Fruit fly (Drosophila melanogaster) whole organism, embryonic: ENCODE results near the gene CG5934.
A peak's percentile ranks its signal among the peaks of the same experiment; 100 is the strongest.

ENCODE experiments used
- Abd-B ChIP-seq: fragments of 200-800 bp; sonication (Bioruptor generic); optimal IDR thresholded peaks from 2 replicates; lab custom pipeline; 2018; ENCODE audit warnings: missing biosample characterization, mild to moderate bottlenecking, missing genetic modification characterization, moderate library complexity
- Aef1 ChIP-seq: fragments of 200-800 bp; sonication (Bioruptor generic); IDR thresholded peaks from 3 replicates; pipeline ENCODE4 v1.3.6; 2022; ENCODE audit warnings: missing biosample characterization, missing genetic modification characterization
- Atf3 ChIP-seq: fragments of 200-800 bp; sonication (Bioruptor generic); optimal IDR thresholded peaks from 3 replicates; lab custom pipeline; 2016; ENCODE audit warnings: missing biosample characterization, missing genetic modification characterization
- CG10959 ChIP-seq: fragments of 200-800 bp; sonication (Bioruptor generic); IDR thresholded peaks from 2 replicates; pipeline ENCODE4 v1.3.6; 2022; ENCODE audit warnings: missing biosample characterization, missing genetic modification characterization
- CG12219 ChIP-seq: fragments of 200-800 bp; sonication (Bioruptor generic); optimal IDR thresholded peaks from 3 replicates; lab custom pipeline; 2018; ENCODE audit warnings: missing biosample characterization, mild to moderate bottlenecking, missing genetic modification characterization
- CG13775 ChIP-seq: fragments of 200-800 bp; sonication (Bioruptor generic); optimal IDR thresholded peaks from 3 replicates; lab custom pipeline; 2017; ENCODE audit warnings: missing biosample characterization, mild to moderate bottlenecking, missing genetic modification characterization
- CG15479 ChIP-seq: fragments of 200-800 bp; sonication (Bioruptor generic); optimal IDR thresholded peaks from 3 replicates; lab custom pipeline; 2019; ENCODE audit warnings: missing biosample characterization, mild to moderate bottlenecking, missing genetic modification characterization, moderate library complexity
- CG1647 ChIP-seq: fragments of 200-800 bp; sonication (Bioruptor generic); optimal IDR thresholded peaks from 3 replicates; lab custom pipeline; 2016; ENCODE audit warnings: missing biosample characterization, missing genetic modification characterization
- CG16779 ChIP-seq: fragments of 200-800 bp; sonication (Bioruptor generic); IDR thresholded peaks from 2 replicates; pipeline ENCODE4 v1.3.6; 2022; ENCODE audit warnings: missing biosample characterization, missing genetic modification characterization
- CG17361 ChIP-seq: fragments of 200-800 bp; sonication (Bioruptor generic); IDR thresholded peaks from 3 replicates; pipeline ENCODE4 v1.3.6; 2022; ENCODE audit warnings: missing biosample characterization, missing genetic modification characterization
- CG4617 ChIP-seq: fragments of 200-800 bp; sonication (Bioruptor generic); optimal IDR thresholded peaks from 3 replicates; lab custom pipeline; 2016; ENCODE audit warnings: missing biosample characterization, missing genetic modification characterization, borderline replicate concordance
- CG6813 ChIP-seq: fragments of 200-800 bp; sonication (Bioruptor generic); optimal IDR thresholded peaks from 2 replicates; lab custom pipeline; 2017; ENCODE audit warnings: missing biosample characterization, missing genetic modification characterization, mild to moderate bottlenecking, moderate library complexity, missing genetic modification reagents
- CG7556 ChIP-seq: fragments of 200-800 bp; sonication (Bioruptor generic); optimal IDR thresholded peaks from 2 replicates; lab custom pipeline; 2017; ENCODE audit warnings: missing biosample characterization, mild to moderate bottlenecking, missing genetic modification characterization
- CG7963 ChIP-seq: fragments of 200-800 bp; sonication (Bioruptor generic); IDR thresholded peaks from 3 replicates; pipeline ENCODE4 v1.3.6; 2022; ENCODE audit warnings: missing biosample characterization, missing genetic modification characterization; ENCODE audit not compliant: partially characterized antibody
- CG9215 ChIP-seq: fragments of 200-800 bp; sonication (Bioruptor generic); IDR thresholded peaks from 2 replicates; pipeline ENCODE4 v1.3.6; 2022; ENCODE audit warnings: missing biosample characterization, missing genetic modification characterization
- CG9437 ChIP-seq: fragments of 200-800 bp; sonication (Bioruptor generic); optimal IDR thresholded peaks from 2 replicates; lab custom pipeline; 2018; ENCODE audit warnings: missing biosample characterization, mild to moderate bottlenecking, missing genetic modification characterization
- Camta ChIP-seq: fragments of 200-800 bp; sonication (Bioruptor generic); optimal IDR thresholded peaks from 2 replicates; lab custom pipeline; 2016; ENCODE audit warnings: missing biosample characterization, missing genetic modification characterization
- Dek ChIP-seq: fragments of 200-800 bp; sonication (Bioruptor generic); optimal IDR thresholded peaks from 3 replicates; lab custom pipeline; 2019; ENCODE audit warnings: missing biosample characterization, mild to moderate bottlenecking, missing genetic modification characterization, moderate library complexity
- Dip2 ChIP-seq: fragments of 200-800 bp; sonication (Bioruptor generic); IDR thresholded peaks from 2 replicates; pipeline ENCODE4 v1.3.6; 2022; ENCODE audit warnings: missing biosample characterization, missing genetic modification characterization
- Dp ChIP-seq: fragments of 200-800 bp; sonication (Bioruptor generic); optimal IDR thresholded peaks from 2 replicates; lab custom pipeline; 2018; ENCODE audit warnings: missing biosample characterization, mild to moderate bottlenecking, missing genetic modification characterization, moderate library complexity
- Elba2 ChIP-seq: fragments of 200-800 bp; sonication (Bioruptor generic); optimal IDR thresholded peaks from 3 replicates; lab custom pipeline; 2016; ENCODE audit warnings: missing biosample characterization, missing genetic modification characterization
- Fer3 ChIP-seq: fragments of 200-800 bp; sonication (Bioruptor generic); optimal IDR thresholded peaks from 2 replicates; lab custom pipeline; 2018; ENCODE audit warnings: missing biosample characterization, mild to moderate bottlenecking, missing genetic modification characterization, moderate library complexity
- Gsc ChIP-seq: fragments of 200-800 bp; sonication (Bioruptor generic); IDR thresholded peaks from 2 replicates; pipeline ENCODE4 v1.3.6; 2022; ENCODE audit warnings: missing biosample characterization, missing genetic modification characterization
- HLH3B ChIP-seq: fragments of 200-800 bp; sonication (Bioruptor generic); IDR thresholded peaks from 2 replicates; pipeline ENCODE4 v1.3.6; 2022; ENCODE audit warnings: missing biosample characterization, missing genetic modification characterization
- HLH54F ChIP-seq: fragments of 200-800 bp; sonication (Bioruptor generic); optimal IDR thresholded peaks from 3 replicates; lab custom pipeline; 2016; ENCODE audit warnings: missing biosample characterization, missing genetic modification characterization
- Max ChIP-seq: fragments of 200-800 bp; sonication (Bioruptor generic); optimal IDR thresholded peaks from 2 replicates; lab custom pipeline; 2016; ENCODE audit warnings: missing biosample characterization, mild to moderate bottlenecking, missing genetic modification characterization
- Meics ChIP-seq: fragments of 200-800 bp; sonication (Bioruptor generic); optimal IDR thresholded peaks from 2 replicates; lab custom pipeline; 2017; ENCODE audit warnings: missing biosample characterization, mild to moderate bottlenecking, missing genetic modification characterization
- Myb ChIP-seq: fragments of 200-800 bp; sonication (Bioruptor generic); optimal IDR thresholded peaks from 2 replicates; lab custom pipeline; 2016; ENCODE audit warnings: missing biosample characterization, missing genetic modification characterization
- NC2β ChIP-seq: fragments of 200-800 bp; sonication (Bioruptor generic); optimal IDR thresholded peaks from 2 replicates; lab custom pipeline; 2016; ENCODE audit warnings: missing biosample characterization, missing genetic modification characterization
- Nf-YC ChIP-seq: fragments of 200-800 bp; optimal IDR thresholded peaks from 3 replicates; lab custom pipeline; 2019; ENCODE audit warnings: missing biosample characterization, mild to moderate bottlenecking, missing genetic modification characterization, moderate library complexity
- Opbp ChIP-seq: fragments of 200-800 bp; sonication (Bioruptor generic); IDR thresholded peaks from 3 replicates; pipeline ENCODE4 v1.3.6; 2022; ENCODE audit warnings: missing biosample characterization, missing genetic modification characterization; ENCODE audit not compliant: partially characterized antibody
- Rx ChIP-seq: fragments of 200-800 bp; sonication (Bioruptor generic); IDR thresholded peaks from 2 replicates; pipeline ENCODE4 v1.3.6; 2022; ENCODE audit warnings: missing biosample characterization, missing genetic modification characterization
- Usf ChIP-seq: fragments of 200-800 bp; sonication (Bioruptor generic); optimal IDR thresholded peaks from 2 replicates; lab custom pipeline; 2017; ENCODE audit warnings: missing genotype, missing biosample characterization, missing genetic modification characterization
- bab2 ChIP-seq: fragments of 200-800 bp; sonication (Bioruptor generic); optimal IDR thresholded peaks from 2 replicates; lab custom pipeline; 2016; ENCODE audit warnings: missing biosample characterization, missing genetic modification characterization
- bowl ChIP-seq: fragments of 200-800 bp; sonication (Bioruptor generic); IDR thresholded peaks from 2 replicates; pipeline ENCODE4 v1.3.6; 2022; ENCODE audit warnings: missing biosample characterization, missing genetic modification characterization
- cad ChIP-seq: fragments of >200 bp; optimal IDR thresholded peaks from 2 replicates; lab custom pipeline; 2017; ENCODE audit warnings: missing biosample characterization, missing genetic modification characterization
- croc ChIP-seq: fragments of 200-800 bp; sonication (Bioruptor generic); conservative IDR thresholded peaks from 3 replicates; pipeline ENCODE4 v1.3.6; 2022; ENCODE audit warnings: missing biosample characterization, missing genetic modification characterization
- ems ChIP-seq: fragments of 200-800 bp; sonication (Bioruptor generic); optimal IDR thresholded peaks from 3 replicates; lab custom pipeline; 2016; ENCODE audit warnings: missing biosample characterization, missing genetic modification characterization
- fd64A ChIP-seq: fragments of 200-800 bp; sonication (Bioruptor generic); optimal IDR thresholded peaks from 3 replicates; lab custom pipeline; 2018; ENCODE audit warnings: missing biosample characterization, mild to moderate bottlenecking, missing genetic modification characterization
- hb ChIP-seq: fragments of 200-800 bp; sonication (Bioruptor generic); IDR thresholded peaks from 3 replicates; pipeline ENCODE4 v1.3.6; 2022; ENCODE audit warnings: missing biosample characterization, missing genetic modification characterization; ENCODE audit not compliant: partially characterized antibody
- hbn ChIP-seq: fragments of 200-800 bp; sonication (Bioruptor generic); IDR thresholded peaks from 2 replicates; pipeline ENCODE4 v1.3.6; 2022; ENCODE audit warnings: missing biosample characterization, missing genetic modification characterization; ENCODE audit not compliant: partially characterized antibody
- hth ChIP-seq: fragments of >200 bp; optimal IDR thresholded peaks from 2 replicates; lab custom pipeline; 2017; ENCODE audit warnings: inconsistent platforms
- pum ChIP-seq: fragments of 200-800 bp; sonication (Bioruptor generic); optimal IDR thresholded peaks from 2 replicates; lab custom pipeline; 2016; ENCODE audit warnings: missing biosample characterization, missing genetic modification characterization
- sc ChIP-seq, 3 experiments: fragments of >200 bp in 2 of 3; fragments of 200-800 bp in 1 of 3; sonication (Bioruptor generic) in 1 of 3; optimal IDR thresholded peaks; 2 replicates in 2 of 3; 3 replicates in 1 of 3; lab custom pipeline; 2017; ENCODE audit warnings: mild to moderate bottlenecking in 1 of 3, missing biosample characterization in 1 of 3, missing genetic modification characterization in 1 of 3, missing genetic modification reagents in 1 of 3
- sens ChIP-seq: fragments of 200-800 bp; sonication (Bioruptor generic); peaks from one replicate; lab custom pipeline; 2016; ENCODE audit warnings: missing biosample characterization, missing genetic modification characterization
- twi ChIP-seq: fragments of 200-800 bp; optimal IDR thresholded peaks from 2 replicates; lab custom pipeline; 2019; ENCODE audit warnings: missing biosample characterization, mild to moderate bottlenecking, missing genetic modification characterization, moderate library complexity
- vfl ChIP-seq: fragments of 200-800 bp; sonication (Bioruptor generic); optimal IDR thresholded peaks from 2 replicates; lab custom pipeline; 2016; ENCODE audit warnings: missing biosample characterization, missing genetic modification characterization
- vnd ChIP-seq: fragments of 200-800 bp; sonication (Bioruptor generic); IDR thresholded peaks from 3 replicates; pipeline ENCODE4 v1.3.6; 2022; ENCODE audit warnings: missing biosample characterization, missing genetic modification characterization; ENCODE audit not compliant: partially characterized antibody

Gene CG5934

DNA sequence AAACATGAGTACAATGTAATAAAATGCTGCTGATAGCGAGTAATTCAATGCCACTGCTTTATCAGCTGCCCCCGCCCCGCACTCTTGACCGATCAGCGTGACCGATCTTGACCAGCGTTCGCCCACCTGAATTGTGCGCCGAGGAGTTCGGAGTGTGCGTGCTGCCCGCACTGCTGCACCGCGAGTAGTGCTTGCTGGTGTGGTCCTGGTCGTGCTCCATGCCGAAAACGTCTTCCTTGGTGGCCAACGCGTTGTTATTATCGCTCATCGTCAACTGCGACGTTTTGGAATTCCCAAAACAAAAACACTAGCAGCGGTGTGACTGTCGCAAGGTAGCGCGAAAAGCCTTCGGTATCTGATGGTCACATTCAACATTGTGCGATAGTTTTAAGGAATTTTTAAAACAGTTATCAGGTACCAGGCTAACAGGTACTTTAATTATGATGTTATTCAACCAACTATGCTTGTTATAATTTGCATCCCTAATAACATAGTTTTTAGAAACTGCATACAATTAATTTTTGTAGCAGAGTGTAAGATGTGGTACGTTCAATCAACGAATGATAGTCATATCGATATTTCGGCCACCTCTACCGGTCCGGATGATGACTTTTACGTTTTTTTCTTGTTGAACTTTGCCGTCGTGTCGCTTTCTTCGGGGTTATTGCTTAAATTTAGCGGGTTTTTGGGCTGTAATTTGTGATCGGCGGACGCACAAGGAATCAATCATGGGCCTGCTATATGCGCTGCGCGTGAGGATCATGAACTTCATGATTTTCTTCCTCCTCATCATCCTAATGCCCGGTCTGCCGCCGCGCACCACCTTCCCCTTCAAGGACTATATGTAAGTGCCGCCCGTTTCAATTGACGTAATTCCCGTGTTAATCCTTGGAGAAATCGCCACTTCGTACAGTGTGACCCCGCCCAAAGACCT lies 15.0 kb downstream of the CG5934 start, which contains the start of the genes bigmax and Hmu:
Gene bigmax, minus strand, starts transcription at position 325 of the 934 bp plus-strand sequence.
Gene Hmu, plus strand, starts transcription at position 568 of the 934 bp plus-strand sequence.
- 0 out of 2 replicates have a peak, but pooled peaks have one; percentile 20 for TF ChIP-seq bowl (GFP tag; lab: Robert Waterston, UW)
- peak; percentile 85 for TF ChIP-seq CG4617 (GFP tag; lab: Kevin White, UChicago)
- peak; percentile 88 for TF ChIP-seq vnd (GFP tag; lab: Robert Waterston, UW)
- TF ChIP-seq Opbp (GFP tag; lab: Robert Waterston, UW), result peak; percentile 86
- no peak; the same call in 1 of the 3 replicates for TF ChIP-seq CG7963
- TF ChIP-seq CG13775, result peak; percentile 86
- TF ChIP-seq hbn (GFP tag; lab: Robert Waterston, UW), result peak; percentile 94
- TF ChIP-seq Usf (GFP tag; lab: Kevin White, UChicago), result peak; percentile 73
- no peak for TF ChIP-seq Elba2 (GFP tag; lab: Kevin White, UChicago)
- peak; percentile 81 for TF ChIP-seq Myb (GFP tag; lab: Kevin White, UChicago)
- TF ChIP-seq CG9437 (GFP tag; lab: Kevin White, UChicago), result peak; percentile 98
- peak; percentile 60 for TF ChIP-seq CG16779
- TF ChIP-seq Atf3 (GFP tag; lab: Kevin White, UChicago), result peak; percentile 67
- TF ChIP-seq HLH54F (GFP tag; lab: Kevin White, UChicago), result peak; percentile 87
- TF ChIP-seq CG15479, result no peak
- TF ChIP-seq CG10959 (GFP tag; lab: Robert Waterston, UW), result peak; percentile 40; the same call in 1 of the 2 replicates
- peak; percentile 80 for TF ChIP-seq Camta (GFP tag; lab: Kevin White, UChicago)
- peak; percentile 86 for TF ChIP-seq CG17361 (GFP tag; lab: Robert Waterston, UW)
- TF ChIP-seq NC2β (GFP tag; lab: Kevin White, UChicago), result peak; percentile 83
- TF ChIP-seq Max (GFP tag; lab: Kevin White, UChicago), result peak; percentile 82
- peak; percentile 80 for TF ChIP-seq Aef1 (GFP tag; lab: Robert Waterston, UW)
- peak; percentile 46 for TF ChIP-seq croc (GFP tag; lab: Robert Waterston, UW)
- peak; percentile 74 for TF ChIP-seq Meics (GFP tag; lab: Kevin White, UChicago)
- peak; percentile 84 for TF ChIP-seq ems
- peak; percentile 86 for TF ChIP-seq CG1647 (GFP tag; lab: Kevin White, UChicago)
- peak; percentile 85 for TF ChIP-seq hb (GFP tag; lab: Robert Waterston, UW)
- peak; percentile 75 for TF ChIP-seq Abd-B
- no peak for TF ChIP-seq cad (GFP tag; lab: Kevin White, UChicago)
- peak; percentile 69 for TF ChIP-seq twi (tag; lab: Kevin White, UChicago)
- peak; percentile 37 for TF ChIP-seq Dp (GFP tag; lab: Kevin White, UChicago)
- TF ChIP-seq CG9215, result peak; percentile 79
- TF ChIP-seq CG6813 (GFP tag; lab: Kevin White, UChicago), result peak; percentile 14
- peak; percentile 51 for TF ChIP-seq CG12219 (GFP tag; lab: Kevin White, UChicago)
- peak; percentile 67 for TF ChIP-seq CG7556 (GFP tag; lab: Kevin White, UChicago)
- TF ChIP-seq Gsc (GFP tag; lab: Robert Waterston, UW), result no peak
- no peak for TF ChIP-seq sc (optimal IDR thresholded peaks at IDR 0.05; lab: Kevin White, UChicago)
- peak; percentile 3 for TF ChIP-seq sc (GFP tag; optimal IDR thresholded peaks at IDR 0.05; lab: Kevin White, UChicago)
- TF ChIP-seq pum (GFP tag; lab: Kevin White, UChicago), result peak; percentile 85
- peak; percentile 56; the same call in 1 of the 2 replicates for TF ChIP-seq Rx (GFP tag; lab: Robert Waterston, UW)
- peak; percentile 90 for TF ChIP-seq vfl
- TF ChIP-seq Dip2 (GFP tag; lab: Robert Waterston, UW), result no peak
- peak; percentile 78 for TF ChIP-seq Dek
- TF ChIP-seq Nf-YC (tag; lab: Kevin White, UChicago), result peak; percentile 70
- peak; percentile 92 for TF ChIP-seq bab2 (GFP tag; lab: Kevin White, UChicago)
- peak; percentile 85 for TF ChIP-seq Fer3 (tag; lab: Kevin White, UChicago)
- peak; percentile 80 for TF ChIP-seq HLH3B (GFP tag; lab: Robert Waterston, UW)
- TF ChIP-seq sens (GFP tag; lab: Kevin White, UChicago), result peak; percentile 94
- TF ChIP-seq fd64A (GFP tag; lab: Kevin White, UChicago), result no peak
- no peak for TF ChIP-seq hth (lab: Kevin White, UChicago)
